Fruit fly (Drosophila melanogaster) whole organism, prepupa: ENCODE measurements around the gene Nubp2.
A peak's percentile ranks its signal among the peaks of the same experiment; 100 is the strongest.

Experiments
- CG32006 ChIP-seq: fragments of 200-800 bp; sonication (Bioruptor generic); optimal IDR thresholded peaks from 3 replicates; lab custom pipeline; 2017; ENCODE audit warnings: missing biosample characterization, mild to moderate bottlenecking, missing genetic modification characterization
- CG6276 ChIP-seq: fragments of 200-800 bp; sonication (Bioruptor generic); optimal IDR thresholded peaks from 2 replicates; lab custom pipeline; 2017; ENCODE audit warnings: missing biosample characterization, mild to moderate bottlenecking, missing genetic modification characterization
- Eip78C ChIP-seq: fragments of 200-800 bp; sonication (Bioruptor generic); peaks from one replicate; lab custom pipeline; 2016; ENCODE audit warnings: missing biosample characterization, missing genetic modification characterization

Nubp2 gene

DNA sequence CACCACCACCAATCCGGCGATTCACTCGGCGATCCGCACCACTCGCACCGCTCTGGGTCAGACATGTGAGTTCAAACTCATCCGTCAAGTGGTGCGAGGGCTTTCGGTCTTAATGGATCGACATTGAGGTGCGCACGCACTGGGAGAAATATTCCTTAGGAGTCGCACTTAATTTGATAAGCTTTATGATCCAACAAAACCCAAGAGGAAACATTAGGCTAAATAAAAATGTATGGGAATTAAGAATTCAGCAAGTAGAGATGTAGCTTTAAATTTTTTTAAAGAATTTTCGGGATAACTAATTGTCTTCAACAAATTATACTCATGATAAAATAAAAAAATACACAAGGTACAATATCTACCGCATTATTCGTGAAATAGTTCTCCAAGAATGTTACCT is 50.1 kb downstream of the Nubp2 start:
- TF ChIP-seq Eip78C (peak; percentile 42), CG32006 (GFP tag; lab: Kevin White, UChicago) (no peak), CG6276 (GFP tag; lab: Kevin White, UChicago) (no peak)
